Fruit fly (Drosophila melanogaster): ENCODE data around the gene CG9663.

Gene CG9663

dm6 chr2L:3323319-3324287 is 20.7 kb upstream of the CG9663 start, which contains the start of gene CG33281 (continued):
- TF ChIP-seq gem (tag; optimal IDR thresholded peaks at IDR 0.05) (no peak), inv (GFP tag; IDR thresholded peaks at IDR 0.05; ENCODE audit: partially characterized antibody) (no peak), CG7556 (GFP tag; optimal IDR thresholded peaks at IDR 0.05) (no peak), B-H1 (GFP tag; IDR thresholded peaks at IDR 0.05) (no peak), CG2712 (tag; optimal IDR thresholded peaks at IDR 0.05) (no peak), vfl (GFP tag; optimal IDR thresholded peaks at IDR 0.05) (no peak), hth (optimal IDR thresholded peaks at IDR 0.05) (no peak), Sry-β (GFP tag; optimal IDR thresholded peaks at IDR 0.05) (no peak), Deaf1 (tag; optimal IDR thresholded peaks at IDR 0.05) (no peak), Bgb (GFP tag; IDR thresholded peaks at IDR 0.05; ENCODE audit: partially characterized antibody) (no peak), CG13296 (GFP tag; optimal IDR thresholded peaks at IDR 0.05) (peak; percentile 83), twi (tag; optimal IDR thresholded peaks at IDR 0.05) (no peak), onecut (GFP tag; IDR thresholded peaks at IDR 0.05) (no peak), HmgZ (tag; optimal IDR thresholded peaks at IDR 0.05) (no peak), bowl (GFP tag; IDR thresholded peaks at IDR 0.05) (no peak), CG33213 (GFP tag; optimal IDR thresholded peaks at IDR 0.05) (no peak), CG15011 (GFP tag; optimal IDR thresholded peaks at IDR 0.05) (peak; percentile 68), CG9437 (GFP tag; optimal IDR thresholded peaks at IDR 0.05) (no peak), Dp (GFP tag; optimal IDR thresholded peaks at IDR 0.05) (no peak), Oli (tag; optimal IDR thresholded peaks at IDR 0.05) (no peak), CTCF (GFP tag; optimal IDR thresholded peaks at IDR 0.05) (no peak), Med (GFP tag) (no peak), bigmax (GFP tag; optimal IDR thresholded peaks at IDR 0.05) (no peak), CG6683 (GFP tag; optimal IDR thresholded peaks at IDR 0.05) (no peak), CG18262 (tag; optimal IDR thresholded peaks at IDR 0.05) (no peak), crp (GFP tag; optimal IDR thresholded peaks at IDR 0.05) (no peak), Fer3 (tag; optimal IDR thresholded peaks at IDR 0.05) (peak; percentile 61), tap (tag; optimal IDR thresholded peaks at IDR 0.05) (no peak), CG6854 (GFP tag; optimal IDR thresholded peaks at IDR 0.05) (no peak), Six4 (GFP tag; optimal IDR thresholded peaks at IDR 0.05) (no peak), Dref (GFP tag; IDR thresholded peaks at IDR 0.05) (no peak), CG13894 (tag; optimal IDR thresholded peaks at IDR 0.05) (peak; percentile 81), ham (GFP tag; IDR thresholded peaks at IDR 0.05) (no peak), dati (GFP tag; IDR thresholded peaks at IDR 0.05) (no peak), HLHmδ (GFP tag; optimal IDR thresholded peaks at IDR 0.05) (no peak), CG12659 (GFP tag; optimal IDR thresholded peaks at IDR 0.05) (no peak), CG1647 (GFP tag; optimal IDR thresholded peaks at IDR 0.05) (no peak), schlank (tag; optimal IDR thresholded peaks at IDR 0.05) (no peak), Trl (optimal IDR thresholded peaks at IDR 0.05) (no peak), Trl (GFP tag; optimal IDR thresholded peaks at IDR 0.05) (no peak), ap (GFP tag; IDR thresholded peaks at IDR 0.05) (no peak), zf30C (GFP tag; optimal IDR thresholded peaks at IDR 0.05) (no peak), slp2 (GFP tag; optimal IDR thresholded peaks at IDR 0.05) (no peak), stc (GFP tag; IDR thresholded peaks at IDR 0.05) (no peak), CG31388 (GFP tag; optimal IDR thresholded peaks at IDR 0.05) (no peak), CG6654 (GFP tag; optimal IDR thresholded peaks at IDR 0.05) (no peak), vvl (GFP tag; IDR thresholded peaks at IDR 0.05) (no peak), Kr (GFP tag; optimal IDR thresholded peaks at IDR 0.05) (no peak), Aef1 (GFP tag; IDR thresholded peaks at IDR 0.05) (no peak), CG4820 (GFP tag; optimal IDR thresholded peaks at IDR 0.05) (no peak), sob (GFP tag; IDR thresholded peaks at IDR 0.05) (no peak)
